Worm (Caenorhabditis elegans) whole organism, L3 larva: Measurements from ENCODE around the gene fipr-18.

ENCODE experiments used
- ZK546.5 ChIP-seq: sonication (generic microtip); optimal IDR thresholded peaks from 2 replicates; lab custom pipeline; 2017; ENCODE audit warnings: missing biosample characterization, missing genetic modification characterization
- aly-2 ChIP-seq: fragments of 150-350 bp; optimal IDR thresholded peaks from 2 replicates; lab custom pipeline; 2014; ENCODE audit warnings: missing biosample characterization, missing genetic modification characterization
- ama-1 ChIP-seq: fragments of 150-350 bp; optimal IDR thresholded peaks from 2 replicates; lab custom pipeline; 2018
- ceh-16 ChIP-seq: sonication (generic microtip); optimal IDR thresholded peaks from 2 replicates; lab custom pipeline; 2017; ENCODE audit warnings: missing biosample characterization, missing genetic modification characterization
- ceh-28 ChIP-seq: fragments of 150-350 bp; optimal IDR thresholded peaks from 2 replicates; lab custom pipeline; 2014; ENCODE audit warnings: missing biosample characterization, missing genetic modification reagents, missing genetic modification characterization
- ceh-82 ChIP-seq: fragments of 150-350 bp; optimal IDR thresholded peaks from 2 replicates; lab custom pipeline; 2014; ENCODE audit warnings: missing biosample characterization, missing genetic modification characterization
- ceh-9 ChIP-seq: sonication (generic microtip); optimal IDR thresholded peaks from 2 replicates; lab custom pipeline; 2018; ENCODE audit warnings: missing biosample characterization, missing genetic modification characterization
- elt-2 ChIP-seq: sonication (generic microtip); optimal IDR thresholded peaks from 2 replicates; lab custom pipeline; 2016; ENCODE audit warnings: missing genetic modification reagents, mild to moderate bottlenecking, missing genetic modification characterization, missing compliant biosample characterization
- fkh-10 ChIP-seq: sonication (generic microtip); optimal IDR thresholded peaks from 2 replicates; lab custom pipeline; 2017; ENCODE audit warnings: missing biosample characterization, missing genetic modification reagents, missing genetic modification characterization
- fkh-2 ChIP-seq: fragments of 150-350 bp; optimal IDR thresholded peaks from 2 replicates; lab custom pipeline; 2014; ENCODE audit warnings: missing biosample characterization, missing genetic modification reagents, missing genetic modification characterization
- fos-1 ChIP-seq: fragments of 150-350 bp; optimal IDR thresholded peaks from 2 replicates; lab custom pipeline; 2014; ENCODE audit warnings: missing biosample characterization, missing genetic modification characterization
- hmg-11 ChIP-seq: sonication (generic microtip); optimal IDR thresholded peaks from 2 replicates; lab custom pipeline; 2016; ENCODE audit warnings: missing genetic modification characterization, missing compliant biosample characterization
- jun-1 ChIP-seq: fragments of 150-350 bp; optimal IDR thresholded peaks from 2 replicates; lab custom pipeline; 2014; ENCODE audit warnings: missing biosample characterization, missing genetic modification reagents, missing genetic modification characterization
- lin-15B ChIP-seq: fragments of 150-350 bp; optimal IDR thresholded peaks from 2 replicates; lab custom pipeline; 2014; ENCODE audit warnings: missing biosample characterization, missing genetic modification characterization
- lin-39 ChIP-seq: fragments of 150-350 bp; optimal IDR thresholded peaks from 2 replicates; lab custom pipeline; 2018; ENCODE audit warnings: missing biosample characterization, missing genetic modification reagents, missing genetic modification characterization
- lsy-12 ChIP-seq: sonication (generic microtip); optimal IDR thresholded peaks from 2 replicates; lab custom pipeline; 2016; ENCODE audit warnings: mild to moderate bottlenecking, missing genetic modification characterization, missing compliant biosample characterization
- mml-1 ChIP-seq: fragments of 150-350 bp; sonication (generic microtip); optimal IDR thresholded peaks from 3 replicates; lab custom pipeline; 2014; ENCODE audit warnings: missing biosample characterization, missing genetic modification characterization
- nfya-1 ChIP-seq: sonication (generic microtip); optimal IDR thresholded peaks from 2 replicates; lab custom pipeline; 2017; ENCODE audit warnings: missing genetic modification characterization, mild to moderate bottlenecking, missing compliant biosample characterization, antibody characterized with exemption, moderate library complexity; ENCODE audit not compliant: insufficient read depth
- nhr-11 ChIP-seq: fragments of 150-350 bp; optimal IDR thresholded peaks from 2 replicates; lab custom pipeline; 2014; ENCODE audit warnings: missing biosample characterization, missing genetic modification characterization
- nhr-12 ChIP-seq: fragments of 150-350 bp; optimal IDR thresholded peaks from 2 replicates; lab custom pipeline; 2014; ENCODE audit warnings: missing biosample characterization, missing genetic modification characterization
- nhr-28 ChIP-seq: fragments of 150-350 bp; optimal IDR thresholded peaks from 2 replicates; lab custom pipeline; 2014; ENCODE audit warnings: missing biosample characterization, missing genetic modification characterization
- nhr-43 ChIP-seq: sonication (generic microtip); optimal IDR thresholded peaks from 2 replicates; lab custom pipeline; 2016; ENCODE audit warnings: mild to moderate bottlenecking, missing genetic modification characterization, missing compliant biosample characterization; ENCODE audit not compliant: poor library complexity, severe bottlenecking
- nhr-67 ChIP-seq: fragments of 150-350 bp; optimal IDR thresholded peaks from 2 replicates; lab custom pipeline; 2014; ENCODE audit warnings: missing biosample characterization, missing genetic modification characterization
- nhr-76 ChIP-seq: fragments of 150-350 bp; sonication (generic microtip); optimal IDR thresholded peaks from 5 replicates; lab custom pipeline; 2014; ENCODE audit warnings: missing biosample characterization, missing genetic modification characterization
- pha-4 ChIP-seq: fragments of 150-350 bp; optimal IDR thresholded peaks from 2 replicates; lab custom pipeline; 2014; ENCODE audit warnings: missing biosample characterization, missing genetic modification reagents, missing genetic modification characterization
- pqm-1 ChIP-seq: fragments of 150-350 bp; optimal IDR thresholded peaks from 2 replicates; lab custom pipeline; 2017; ENCODE audit warnings: missing biosample characterization, missing genetic modification characterization, inconsistent platforms
- sea-2 ChIP-seq: fragments of 150-350 bp; sonication (generic microtip); optimal IDR thresholded peaks from 4 replicates; lab custom pipeline; 2014; ENCODE audit warnings: missing biosample characterization, missing genetic modification reagents, missing genetic modification characterization
- snpc-4 ChIP-seq: fragments of 150-350 bp; optimal IDR thresholded peaks from 2 replicates; lab custom pipeline; 2014; ENCODE audit warnings: missing biosample characterization, missing genetic modification characterization
- unc-39 ChIP-seq: sonication (generic microtip); optimal IDR thresholded peaks from 4 replicates; lab custom pipeline; 2017; ENCODE audit warnings: missing biosample characterization, missing genetic modification characterization
- zag-1 ChIP-seq: fragments of 150-350 bp; optimal IDR thresholded peaks from 2 replicates; lab custom pipeline; 2014; ENCODE audit warnings: missing biosample characterization, missing genetic modification characterization
- ztf-11 ChIP-seq: fragments of 150-350 bp; optimal IDR thresholded peaks from 2 replicates; lab custom pipeline; 2014; ENCODE audit warnings: missing biosample characterization, missing genetic modification characterization

Gene fipr-18

ce11 chrIII:7458846-7459365, at the start of gene fipr-18, which contains the start of gene fipr-19:
TSS of gene fipr-18 (plus strand) at chrIII:7459315.
TSS of gene fipr-19 (minus strand) at chrIII:7458946.
- TF ChIP-seq nhr-67 (tag; lab: Kevin White, UChicago) (no peak), aly-2 (tag; lab: Kevin White, UChicago) (no peak), nhr-11 (no peak), lsy-12 (tag; lab: Kevin White, UChicago) (no peak), nhr-76 (no peak), nhr-43 (no peak), jun-1 (tag; lab: Kevin White, UChicago) (no peak), elt-2 (tag; lab: Kevin White, UChicago) (no peak)

- TF ChIP-seq nhr-28 (tag; lab: Kevin White, UChicago) (no peak), pqm-1 (tag; lab: Kevin White, UChicago) (peak; percentile 72), lin-39 (tag; lab: Kevin White, UChicago) (no peak), elt-2 (tag; lab: Kevin White, UChicago) (peak; percentile 80), pha-4 (tag; lab: Kevin White, UChicago) (peak; percentile 24), unc-39 (tag; lab: Kevin White, UChicago) (no peak)
Measured at ce11 chrIII:7453653-7454124, 5.4 kb upstream of the fipr-18 start, which contains the start of gene alh-12. TSS of gene alh-12 (plus strand) at chrIII:7454074.

ce11 chrIII:7456640-7457039, 2.5 kb upstream of the fipr-18 start, which contains the start of gene Y69F12A.1:
TSS of gene Y69F12A.1 (plus strand) at chrIII:7456940.
- TF ChIP-seq sea-2 (GFP tag; lab: Kevin White, UChicago) (no peak), jun-1 (tag; lab: Kevin White, UChicago) (no peak), lin-39 (tag; lab: Kevin White, UChicago) (no peak), fos-1 (no peak), nhr-11 (no peak), zag-1 (tag; lab: Kevin White, UChicago) (no peak), ceh-82 (tag; lab: Kevin White, UChicago) (no peak), ZK546.5 (tag; lab: Kevin White, UChicago) (no peak), hmg-11 (tag; lab: Kevin White, UChicago) (no peak), ztf-11 (no peak), nhr-12 (no peak)

DNA sequence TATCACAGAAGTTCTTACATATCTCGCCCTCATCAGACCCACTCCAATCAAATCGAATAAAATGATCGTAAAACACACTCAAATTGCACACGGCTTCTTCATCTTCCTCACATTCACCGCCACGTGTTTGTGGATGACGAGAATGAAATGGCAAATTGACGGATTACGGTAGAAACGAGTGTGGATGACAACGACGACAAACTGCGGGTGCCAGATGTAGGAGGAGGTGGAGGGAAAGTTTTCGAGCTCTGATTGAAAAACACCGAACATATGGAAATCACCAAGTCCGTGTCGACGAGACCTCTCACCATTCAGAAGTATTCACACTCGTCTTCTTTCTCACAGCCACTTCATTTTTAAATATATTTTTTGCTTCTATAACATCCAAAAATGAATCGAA, 903 bp downstream of the fipr-18 start, which contains the start of gene mls-1:
Gene mls-1 (plus strand): TSS at position 324 of the 400 bp plus-strand sequence.
- TF ChIP-seq fkh-2 (tag; lab: Kevin White, UChicago) (no peak), hmg-11 (tag; lab: Kevin White, UChicago) (no peak), ceh-16 (tag; lab: Kevin White, UChicago) (no peak), elt-2 (tag; lab: Kevin White, UChicago) (no peak), ceh-9 (tag; lab: Kevin White, UChicago) (no peak), nhr-43 (no peak), ceh-82 (tag; lab: Kevin White, UChicago) (no peak), nhr-67 (tag; lab: Kevin White, UChicago) (no peak), lsy-12 (tag; lab: Kevin White, UChicago) (no peak), nhr-76 (no peak), nhr-11 (no peak), fkh-10 (GFP tag; lab: Kevin White, UChicago) (no peak), unc-39 (tag; lab: Kevin White, UChicago) (no peak), nfya-1 (no peak), ceh-28 (tag; lab: Kevin White, UChicago) (no peak)

DNA sequence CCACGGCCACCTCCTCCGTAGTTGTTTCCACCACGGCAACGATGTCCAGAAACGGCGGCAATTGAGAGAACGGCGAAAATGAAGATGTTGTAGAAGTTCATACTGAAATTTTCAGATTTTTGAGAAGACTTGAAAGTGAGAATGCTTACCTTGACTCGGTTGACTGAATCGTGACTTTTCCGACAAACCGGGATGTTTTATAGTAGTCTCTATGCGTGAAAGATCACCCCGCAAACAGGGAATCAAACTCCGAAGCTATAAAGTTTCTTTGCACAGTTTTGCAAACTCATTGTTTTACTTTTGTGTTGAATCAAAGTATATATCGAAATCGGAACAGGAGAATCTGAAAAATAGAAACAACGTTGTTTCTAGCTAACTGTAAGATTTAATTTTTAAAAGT, 3.2 kb downstream of the fipr-18 start, which contains the start of gene fipr-20:
Gene fipr-20 (minus strand): TSS at position 101 of the 400 bp plus-strand sequence.
- TF ChIP-seq nhr-67 (tag; lab: Kevin White, UChicago) (no peak), snpc-4 (tag; lab: Kevin White, UChicago) (no peak), ceh-16 (tag; lab: Kevin White, UChicago) (no peak), ama-1 (lab: Kevin White, UChicago) (no peak), pqm-1 (tag; lab: Kevin White, UChicago) (no peak)
- TF ChIP-seq, all 47 proteins: peak for 0

DNA sequence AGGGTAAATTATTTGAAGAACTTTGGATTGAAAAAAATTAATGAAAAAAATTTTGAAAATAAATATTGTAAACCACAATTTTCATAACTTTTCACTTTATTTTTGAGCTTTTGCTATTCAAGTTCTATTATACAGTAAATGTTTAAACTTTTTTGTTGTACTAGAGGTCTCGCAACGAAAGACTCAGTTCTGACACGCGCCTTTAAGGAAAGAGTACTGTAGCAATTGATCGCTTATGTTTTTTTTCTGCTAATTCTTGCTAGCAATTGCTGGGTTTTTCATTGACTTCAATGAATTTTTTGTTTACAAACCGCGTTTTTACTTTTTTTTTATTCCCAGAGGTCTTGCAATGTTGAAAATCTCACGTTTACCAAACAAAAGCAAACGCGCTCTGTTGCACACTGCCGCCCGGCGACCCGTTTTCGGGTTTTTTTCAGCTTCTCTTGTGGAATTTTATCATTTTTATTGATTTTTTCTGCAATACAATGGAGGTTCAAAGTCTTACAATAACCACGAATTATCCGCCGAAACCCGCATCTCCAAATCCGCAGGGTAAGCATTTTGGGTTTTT, 4.4 kb downstream of the fipr-18 start, which contains the start of gene H14A12.3:
Gene H14A12.3 (plus strand): TSS at position 360 of the 571 bp plus-strand sequence.
- TF ChIP-seq pha-4 (tag; lab: Kevin White, UChicago), result peak; percentile 83
- TF ChIP-seq nfya-1, result peak; percentile 40
- TF ChIP-seq lsy-12 (tag; lab: Kevin White, UChicago), result no peak
- peak; percentile 23 for TF ChIP-seq ama-1 (lab: Kevin White, UChicago)
- TF ChIP-seq ztf-11, result no peak
- TF ChIP-seq elt-2 (tag; lab: Kevin White, UChicago), result peak; percentile 12
- no peak for TF ChIP-seq mml-1
- TF ChIP-seq lin-15B (tag; lab: Kevin White, UChicago), result peak; percentile 17
